Worm (Caenorhabditis elegans): ENCODE results near the gene F42F12.14.

Gene F42F12.14

DNA sequence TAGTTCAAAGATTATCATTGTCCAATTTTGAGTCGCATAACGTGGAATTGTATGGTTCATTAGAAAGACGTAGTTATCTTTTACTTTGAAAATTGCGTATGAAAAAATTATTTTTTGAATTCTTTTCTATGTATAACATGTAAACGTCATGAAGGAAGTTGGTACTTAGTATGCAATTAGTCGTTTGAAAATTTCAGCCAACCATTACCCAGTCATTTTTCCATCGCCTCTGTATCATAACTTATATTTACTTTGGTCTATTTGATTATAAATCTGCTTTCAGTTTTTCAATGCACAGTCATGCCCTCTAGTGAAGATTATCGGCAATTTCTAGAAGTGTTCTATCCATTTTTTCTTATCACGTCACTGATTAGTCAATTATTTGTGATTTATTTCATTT lies 22.0 kb upstream of the F42F12.14 start, which contains the start of gene srd-41:
srd-41 (plus strand) TSS at position 301 of the 400 bp plus-strand sequence.
- TF ChIP-seq snpc-4 (tag; optimal IDR thresholded peaks at IDR 0.05) (no peak), lin-32 (GFP tag; optimal IDR thresholded peaks at IDR 0.05) (no peak), ztf-11 (tag; optimal IDR thresholded peaks at IDR 0.05) (no peak), ceh-43 (GFP tag; optimal IDR thresholded peaks at IDR 0.05) (no peak), zip-8 (tag; optimal IDR thresholded peaks at IDR 0.05) (no peak), sem-2 (GFP tag; optimal IDR thresholded peaks at IDR 0.05) (no peak), lin-13 (tag; optimal IDR thresholded peaks at IDR 0.05) (no peak), nhr-237 (tag; optimal IDR thresholded peaks at IDR 0.05) (no peak), sptf-1 (tag; optimal IDR thresholded peaks at IDR 0.05) (no peak), nhr-2 (tag; optimal IDR thresholded peaks at IDR 0.05) (no peak), blmp-1 (tag; optimal IDR thresholded peaks at IDR 0.05) (no peak), cnd-1 (tag; optimal IDR thresholded peaks at IDR 0.05) (no peak), lsy-2 (tag; optimal IDR thresholded peaks at IDR 0.05) (no peak), ham-2 (GFP tag; optimal IDR thresholded peaks at IDR 0.05) (no peak)

ce11 chrX:12328676-12329075 lies 19.8 kb upstream of the F42F12.14 start, which contains the start of gene srd-45:
Gene srd-45, plus strand, starts transcription at chrX:12328976.
- TF ChIP-seq sptf-1 (tag; optimal IDR thresholded peaks at IDR 0.05) = no peak
- TF ChIP-seq M03D4.4 (tag; optimal IDR thresholded peaks at IDR 0.05) = no peak
- no peak for TF ChIP-seq elt-1 (tag; optimal IDR thresholded peaks at IDR 0.05; ENCODE audit: borderline replicate concordance, insufficient read depth)
- no peak for TF ChIP-seq tbx-8 (GFP tag; optimal IDR thresholded peaks at IDR 0.05)
- TF ChIP-seq nhr-12 (tag; optimal IDR thresholded peaks at IDR 0.05) = no peak
- no peak for TF ChIP-seq mls-2 (tag; optimal IDR thresholded peaks at IDR 0.05)
- TF ChIP-seq ceh-83 (GFP tag; optimal IDR thresholded peaks at IDR 0.05) = no peak
- TF ChIP-seq sem-2 (GFP tag; optimal IDR thresholded peaks at IDR 0.05) = no peak
- TF ChIP-seq hlh-1 (tag; optimal IDR thresholded peaks at IDR 0.05) = no peak
- TF ChIP-seq ham-2 (GFP tag; optimal IDR thresholded peaks at IDR 0.05) = no peak
- TF ChIP-seq bed-3 (GFP tag; optimal IDR thresholded peaks at IDR 0.05) = no peak
- TF ChIP-seq ces-1 (GFP tag; optimal IDR thresholded peaks at IDR 0.05) = no peak
- no peak for TF ChIP-seq unc-62 (GFP tag; optimal IDR thresholded peaks at IDR 0.05)
- TF ChIP-seq nhr-237 (tag; optimal IDR thresholded peaks at IDR 0.05) = no peak
- TF ChIP-seq lin-32 (GFP tag; optimal IDR thresholded peaks at IDR 0.05) = no peak
- no peak for TF ChIP-seq unc-39 (tag; optimal IDR thresholded peaks at IDR 0.05)
- no peak for TF ChIP-seq zip-8 (tag; optimal IDR thresholded peaks at IDR 0.05)
- TF ChIP-seq mab-5 (tag; optimal IDR thresholded peaks at IDR 0.05) = no peak
- no peak for TF ChIP-seq lsy-2 (tag; optimal IDR thresholded peaks at IDR 0.05)
- no peak for TF ChIP-seq mep-1 (tag; optimal IDR thresholded peaks at IDR 0.05)

DNA sequence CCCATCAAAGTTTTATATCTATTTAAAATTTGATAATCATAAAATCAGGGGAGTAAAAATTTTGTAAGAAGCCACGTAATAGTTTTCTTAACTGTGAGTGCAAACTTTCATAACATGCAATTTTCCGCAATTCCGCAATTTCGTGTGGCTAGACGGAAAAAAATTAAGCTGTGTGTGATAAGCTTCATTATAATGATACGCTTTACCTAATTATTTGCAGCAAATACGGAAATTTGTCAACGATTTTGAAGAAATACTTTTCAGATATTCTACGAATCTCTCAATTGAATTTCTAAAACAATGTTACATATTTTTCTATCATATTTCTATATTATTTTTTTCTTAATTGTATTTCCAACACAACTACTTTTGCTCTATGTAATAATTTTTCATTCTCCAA lies 16.6 kb upstream of the F42F12.14 start, which contains the start of gene srd-46:
srd-46 (plus strand) TSS at position 301 of the 400 bp plus-strand sequence.
- TF ChIP-seq sptf-1 (tag; optimal IDR thresholded peaks at IDR 0.05) (no peak), lin-32 (GFP tag; optimal IDR thresholded peaks at IDR 0.05) (no peak), unc-120 (tag; optimal IDR thresholded peaks at IDR 0.05; ENCODE audit: poor library complexity, severe bottlenecking) (no peak), nhr-2 (tag; optimal IDR thresholded peaks at IDR 0.05) (no peak), zip-8 (tag; optimal IDR thresholded peaks at IDR 0.05) (no peak), ceh-39 (tag; optimal IDR thresholded peaks at IDR 0.05) (no peak), ces-1 (GFP tag; optimal IDR thresholded peaks at IDR 0.05) (no peak), unc-39 (tag; optimal IDR thresholded peaks at IDR 0.05) (no peak), elt-3 (tag; optimal IDR thresholded peaks at IDR 0.05) (no peak), mab-5 (tag; optimal IDR thresholded peaks at IDR 0.05) (no peak), ham-2 (GFP tag; optimal IDR thresholded peaks at IDR 0.05) (no peak), nhr-76 (tag; optimal IDR thresholded peaks at IDR 0.05) (no peak), blmp-1 (tag; optimal IDR thresholded peaks at IDR 0.05) (no peak), nhr-237 (tag; optimal IDR thresholded peaks at IDR 0.05) (no peak), M03D4.4 (tag; optimal IDR thresholded peaks at IDR 0.05) (no peak), mls-2 (tag; optimal IDR thresholded peaks at IDR 0.05) (no peak), unc-62 (GFP tag; optimal IDR thresholded peaks at IDR 0.05) (no peak)

DNA sequence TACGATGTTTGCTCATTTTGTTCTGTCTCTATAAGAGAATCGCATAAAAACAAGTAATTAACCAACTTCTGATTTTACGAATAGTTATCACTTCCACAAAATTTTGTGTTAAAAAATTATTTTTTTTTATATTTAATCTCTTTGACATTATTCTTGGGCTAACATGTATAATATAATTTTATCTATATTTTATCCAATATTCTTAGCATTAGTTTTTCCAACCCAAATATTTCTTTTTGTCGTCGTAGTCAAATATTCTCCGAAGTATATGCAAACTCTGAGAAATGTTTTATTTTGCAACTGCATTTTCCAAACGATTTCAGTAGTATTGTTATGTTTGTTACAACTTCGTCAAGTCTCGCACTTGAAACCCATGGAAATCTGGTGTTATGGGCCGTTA lies 14.9 kb upstream of the F42F12.14 start, which contains the start of gene srd-47:
srd-47 (plus strand) TSS at position 164 of the 400 bp plus-strand sequence.
- no peak for TF ChIP-seq unc-120 (tag; optimal IDR thresholded peaks at IDR 0.05; ENCODE audit: poor library complexity, severe bottlenecking)
- TF ChIP-seq ztf-11 (tag; optimal IDR thresholded peaks at IDR 0.05) = no peak
- no peak for TF ChIP-seq zip-8 (tag; optimal IDR thresholded peaks at IDR 0.05)
- no peak for TF ChIP-seq ceh-43 (GFP tag; optimal IDR thresholded peaks at IDR 0.05)
- no peak for TF ChIP-seq nhr-237 (tag; optimal IDR thresholded peaks at IDR 0.05)
- no peak for TF ChIP-seq bed-3 (GFP tag; optimal IDR thresholded peaks at IDR 0.05)
- no peak for TF ChIP-seq flh-1 (GFP tag; optimal IDR thresholded peaks at IDR 0.05)
